Worm (Caenorhabditis elegans): ENCODE data around the gene K10C9.7.

Gene K10C9.7

ce11 chrV:1067468-1067867 lies at the start of gene K10C9.7:
Gene K10C9.7, minus strand, starts transcription at chrV:1067568.
- no peak for TF ChIP-seq unc-62 (GFP tag; optimal IDR thresholded peaks at IDR 0.05)

- TF ChIP-seq unc-62 (GFP tag; optimal IDR thresholded peaks at IDR 0.05), result no peak
These were observed 45.3 kb upstream of the K10C9.7 start, which contains the start of gene Y50D4B.1 for ce11 chrV:1112658-1113057. Gene Y50D4B.1, plus strand, starts transcription at chrV:1112958.

- no peak for TF ChIP-seq unc-62 (GFP tag; optimal IDR thresholded peaks at IDR 0.05)
These were observed 44.8 kb upstream of the K10C9.7 start for ce11 chrV:1112180-1112579.

DNA sequence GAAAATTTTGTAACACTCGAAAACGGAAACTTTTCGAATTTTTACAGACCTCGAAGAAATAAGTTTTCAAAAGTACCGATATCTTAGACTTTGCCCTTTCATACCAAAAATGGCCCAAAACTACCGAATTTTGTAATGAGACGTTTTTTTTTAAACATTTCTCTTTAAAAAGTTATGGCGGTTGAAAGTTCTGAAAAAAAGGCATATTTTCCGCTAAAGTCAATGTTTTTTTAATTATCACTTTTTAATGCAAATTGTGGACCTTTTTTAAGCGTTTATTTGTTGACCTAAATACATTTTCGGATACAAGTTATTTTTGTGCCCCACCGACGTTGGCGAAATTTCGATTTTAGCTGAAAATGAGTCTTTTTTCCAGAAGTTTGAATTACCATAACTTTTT lies 35.2 kb upstream of the K10C9.7 start:
- TF ChIP-seq unc-62 (GFP tag; optimal IDR thresholded peaks at IDR 0.05), result no peak

DNA sequence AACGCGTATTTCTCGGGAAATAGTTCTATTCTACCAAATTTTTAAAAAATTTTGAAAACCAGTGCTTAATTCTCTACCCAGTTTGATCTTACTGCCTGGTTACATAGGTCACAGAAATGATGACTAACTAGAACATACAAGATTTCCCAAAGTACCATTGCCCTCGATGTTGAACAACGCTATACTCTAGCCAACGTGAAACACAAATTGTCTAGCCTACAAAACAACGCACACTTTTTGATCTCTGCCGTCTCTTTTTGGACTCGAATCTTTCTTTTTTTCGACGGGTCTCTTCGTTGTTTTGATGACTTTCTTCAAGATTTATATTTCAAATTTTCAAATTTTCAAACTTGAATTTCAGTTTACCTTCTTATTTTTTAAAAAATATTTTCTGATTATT lies 32.9 kb upstream of the K10C9.7 start, which contains the start of gene Y50D4B.2:
Gene Y50D4B.2 (plus strand): TSS at position 301 of the 400 bp plus-strand sequence.
- no peak for TF ChIP-seq unc-62 (GFP tag; optimal IDR thresholded peaks at IDR 0.05)

ce11 chrV:1092359-1092758 lies 25.0 kb upstream of the K10C9.7 start, which contains the start of gene Y50D4B.4:
Gene Y50D4B.4, plus strand, starts transcription at chrV:1092659.
- no peak for TF ChIP-seq unc-62 (GFP tag; optimal IDR thresholded peaks at IDR 0.05)

DNA sequence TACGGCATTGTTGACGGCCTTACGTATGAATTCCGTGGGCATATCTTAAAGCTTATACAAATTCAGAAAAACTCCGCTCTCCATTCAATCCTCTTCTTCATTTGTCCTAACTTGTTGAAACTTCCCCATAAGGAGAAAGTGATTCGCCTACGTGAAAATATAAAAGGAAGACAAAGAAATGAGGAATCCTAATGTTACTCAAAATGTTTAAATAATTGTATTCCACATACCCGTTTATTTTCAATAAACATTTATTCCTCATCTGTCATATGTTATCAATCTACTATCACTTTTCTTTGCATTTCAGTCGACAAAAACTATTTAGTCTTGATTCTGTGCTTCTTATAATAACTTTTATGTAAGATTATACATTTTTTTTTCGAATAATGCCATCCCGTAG lies 20.6 kb upstream of the K10C9.7 start, which contains the start of gene clec-203:
Gene clec-203 (plus strand): TSS at position 301 of the 400 bp plus-strand sequence.
- TF ChIP-seq unc-62 (GFP tag; optimal IDR thresholded peaks at IDR 0.05), result no peak

- TF ChIP-seq unc-62 (GFP tag; optimal IDR thresholded peaks at IDR 0.05), result no peak
These were observed 16.6 kb upstream of the K10C9.7 start, which contains the start of gene Y50D4B.6 for ce11 chrV:1084016-1084415. Gene Y50D4B.6, plus strand, starts transcription at chrV:1084316.

DNA sequence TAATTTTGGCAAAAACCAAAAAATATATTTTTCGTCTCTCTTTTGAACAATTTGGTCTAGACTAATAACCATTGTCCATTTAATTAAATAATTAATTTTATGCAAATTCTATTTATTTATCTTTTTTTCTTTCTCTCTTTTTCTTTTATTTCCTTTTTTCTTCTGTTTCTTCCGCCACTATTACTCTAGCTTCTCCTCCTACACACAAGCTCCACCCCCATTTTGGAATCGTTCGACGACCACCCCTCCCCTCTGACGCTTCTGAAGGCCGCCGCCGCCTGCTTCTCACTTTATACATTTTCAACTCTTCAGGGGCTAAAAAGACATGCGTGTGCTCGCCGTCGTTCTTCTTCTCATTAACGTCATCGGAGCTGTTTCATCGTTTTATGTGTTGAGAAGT lies 7.6 kb upstream of the K10C9.7 start, which contains the start of gene K10C9.1:
Gene K10C9.1 (plus strand): TSS at position 301 of the 400 bp plus-strand sequence.
- no peak for TF ChIP-seq unc-62 (GFP tag; optimal IDR thresholded peaks at IDR 0.05)

DNA sequence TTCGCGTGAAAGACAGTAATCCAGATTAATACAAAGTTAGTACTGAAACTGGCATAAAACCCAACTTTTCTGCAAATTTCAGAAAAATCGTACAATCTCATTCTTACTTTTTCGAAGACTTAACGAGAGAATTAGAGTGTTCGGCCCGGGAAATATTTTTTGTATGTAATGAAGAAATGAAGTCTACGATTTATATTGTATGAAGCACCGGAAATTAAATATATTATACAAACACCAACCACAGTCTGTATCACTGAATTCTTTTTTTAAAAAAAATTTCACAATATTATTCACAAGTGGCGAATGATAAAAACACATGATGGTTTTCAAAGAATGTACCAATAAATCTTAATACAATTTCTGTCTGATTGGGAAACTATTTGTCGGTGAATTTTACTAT lies 2.9 kb downstream of the K10C9.7 start, which contains the start of gene str-67:
Gene str-67 (minus strand): TSS at position 101 of the 400 bp plus-strand sequence.
- TF ChIP-seq unc-62 (GFP tag; optimal IDR thresholded peaks at IDR 0.05), result no peak

DNA sequence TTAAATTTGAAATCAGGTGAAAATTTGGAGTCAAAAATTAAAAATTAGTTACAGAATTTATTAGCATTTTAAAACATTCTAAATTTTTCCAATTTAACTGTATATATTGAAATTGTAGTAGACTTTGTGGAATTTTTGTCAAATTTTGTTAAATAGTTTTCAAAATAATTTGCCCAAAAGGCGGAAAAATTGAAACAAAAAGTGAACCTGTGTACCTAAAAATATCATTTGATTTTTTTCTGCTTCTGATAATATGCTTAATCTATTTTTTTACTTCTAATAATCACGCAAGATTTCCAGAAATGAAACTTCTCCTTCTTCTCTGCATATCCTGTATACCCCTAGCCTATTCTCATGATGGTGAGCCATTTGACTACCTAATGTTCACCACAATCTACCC lies 6.1 kb downstream of the K10C9.7 start, which contains the start of gene rnst-2:
Gene rnst-2 (plus strand): TSS at position 301 of the 400 bp plus-strand sequence.
- no peak for TF ChIP-seq unc-62 (GFP tag; optimal IDR thresholded peaks at IDR 0.05)

ce11 chrV:1060219-1060863 lies 7.0 kb downstream of the K10C9.7 start:
- TF ChIP-seq unc-62 (GFP tag; optimal IDR thresholded peaks at IDR 0.05), result no peak

DNA sequence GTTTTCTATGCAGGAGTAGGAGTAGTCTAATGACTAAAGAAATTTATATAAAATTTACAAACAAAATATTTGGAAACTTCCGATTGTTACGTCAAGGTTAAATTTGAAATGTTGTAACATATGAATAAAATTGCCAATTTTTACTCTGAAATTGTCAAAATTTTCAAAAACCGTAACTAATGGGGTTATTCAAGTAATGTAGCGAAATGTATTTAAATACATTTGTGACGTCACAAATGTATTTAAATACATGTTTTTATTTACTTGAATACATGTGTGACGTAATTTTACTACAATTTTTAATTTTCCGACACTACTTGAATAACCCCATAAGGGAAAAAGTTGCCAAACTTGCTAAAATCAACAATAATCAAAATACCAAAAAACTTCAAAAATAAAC lies 14.0 kb downstream of the K10C9.7 start:
- TF ChIP-seq unc-62 (GFP tag; optimal IDR thresholded peaks at IDR 0.05), result no peak

DNA sequence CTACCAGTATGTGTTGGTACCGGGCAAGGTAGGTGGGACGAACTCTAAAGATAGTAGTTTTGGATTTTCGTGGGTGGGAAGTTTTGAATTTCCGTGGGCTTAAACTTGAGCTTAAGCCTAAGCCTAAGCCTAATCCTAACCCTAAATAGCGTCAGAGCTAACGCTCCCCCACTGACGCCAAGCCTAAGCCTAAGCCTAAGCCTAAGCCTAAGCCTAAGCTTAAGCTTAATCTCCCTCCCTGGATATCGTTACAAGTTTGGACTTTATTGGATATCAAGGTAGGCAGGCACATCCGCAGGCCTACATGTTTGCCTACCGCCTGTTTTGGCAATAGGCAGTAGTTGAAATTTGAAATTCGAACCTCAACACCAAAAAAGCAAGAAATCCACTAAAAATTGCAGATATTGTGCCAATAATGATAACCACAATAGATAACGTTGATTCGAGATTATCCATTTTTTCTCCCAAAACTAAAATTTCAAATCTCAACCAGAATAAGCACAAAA lies 14.8 kb downstream of the K10C9.7 start, which contains the start of gene K10C9.4:
Gene K10C9.4 (minus strand): TSS at position 456 of the 506 bp plus-strand sequence.
- no peak for TF ChIP-seq unc-62 (GFP tag; optimal IDR thresholded peaks at IDR 0.05)

ce11 chrV:1051651-1052050 lies 15.7 kb downstream of the K10C9.7 start:
- no peak for TF ChIP-seq unc-62 (GFP tag; optimal IDR thresholded peaks at IDR 0.05)

DNA sequence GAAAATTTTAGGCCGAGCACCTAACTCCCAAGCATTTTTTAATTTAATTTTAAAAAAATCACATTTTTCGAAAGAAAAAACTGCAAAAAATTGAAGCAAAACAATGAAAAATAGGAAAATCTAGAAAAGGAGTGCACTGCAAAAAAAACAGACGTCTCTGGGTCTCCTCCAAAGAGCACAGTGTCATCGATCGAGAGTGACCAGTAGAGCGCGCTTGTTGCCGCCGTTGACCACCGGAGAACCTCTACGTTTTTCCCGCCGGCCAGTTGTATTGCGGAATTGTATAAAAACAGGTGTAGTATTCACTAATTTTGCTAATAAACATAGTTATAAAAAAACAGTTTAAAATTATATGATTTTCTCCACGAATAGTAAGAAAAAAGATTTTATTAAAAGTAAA lies 18.0 kb downstream of the K10C9.7 start:
- TF ChIP-seq unc-62 (GFP tag; optimal IDR thresholded peaks at IDR 0.05), result no peak

DNA sequence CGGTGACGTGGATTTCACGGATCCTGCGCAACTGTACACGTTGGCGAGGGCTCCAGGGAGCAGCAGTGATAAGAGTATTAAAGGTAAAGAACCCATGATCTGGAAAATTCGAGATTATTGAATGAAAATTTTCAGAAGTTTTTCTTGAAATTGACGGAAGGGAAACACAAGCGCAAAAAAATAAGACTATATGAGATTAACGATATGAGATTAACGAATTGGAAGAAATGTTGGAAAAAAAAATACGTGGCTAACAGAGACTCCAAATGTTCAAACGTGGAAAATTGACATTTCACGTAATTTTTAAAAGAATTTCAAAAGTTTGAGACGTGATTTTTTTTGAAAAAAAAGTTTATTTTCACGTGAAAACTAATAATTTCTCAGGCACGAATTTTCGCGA lies 18.9 kb downstream of the K10C9.7 start, which contains the start of gene nra-4:
Gene nra-4 (minus strand): TSS at position 101 of the 400 bp plus-strand sequence.
- no peak for TF ChIP-seq unc-62 (GFP tag; optimal IDR thresholded peaks at IDR 0.05)
